Fruit fly (Drosophila melanogaster): ENCODE measurements around the gene Diedel.

Diedel gene

dm6 chr3R:29479922-29480321, 13.7 kb upstream of the Diedel start (continued):
- TF ChIP-seq CG16815 (GFP tag; optimal IDR thresholded peaks at IDR 0.05) (no peak), Lhr (GFP tag; optimal IDR thresholded peaks at IDR 0.05) (peak; percentile 24), Ptx1 (GFP tag; IDR thresholded peaks at IDR 0.05) (no peak), CG18011 (GFP tag; optimal IDR thresholded peaks at IDR 0.05) (no peak), sd (tag; optimal IDR thresholded peaks at IDR 0.05) (peak; percentile 65), MESR4 (GFP tag; optimal IDR thresholded peaks at IDR 0.05) (no peak), bcd (GFP tag; optimal IDR thresholded peaks at IDR 0.05) (no peak), CG12104 (GFP tag; optimal IDR thresholded peaks at IDR 0.05) (no peak), HLHmδ (GFP tag; optimal IDR thresholded peaks at IDR 0.05) (no peak), hbn (GFP tag; IDR thresholded peaks at IDR 0.05; ENCODE audit: partially characterized antibody) (no peak), Asciz (GFP tag; optimal IDR thresholded peaks at IDR 0.05) (peak; percentile 56), CG2889 (GFP tag; IDR thresholded peaks at IDR 0.05) (no peak), MTF-1 (GFP tag; optimal IDR thresholded peaks at IDR 0.05; ENCODE audit: borderline replicate concordance) (peak; percentile 45), CG15514 (GFP tag; optimal IDR thresholded peaks at IDR 0.05) (peak; percentile 23), slp2 (GFP tag; optimal IDR thresholded peaks at IDR 0.05) (no peak), Neu2 (GFP tag; optimal IDR thresholded peaks at IDR 0.05; ENCODE audit: borderline replicate concordance) (no peak), run (tag; optimal IDR thresholded peaks at IDR 0.05) (no peak), slbo (GFP tag; IDR thresholded peaks at IDR 0.05) (no peak), fd102C (GFP tag; optimal IDR thresholded peaks at IDR 0.05) (no peak), CHES-1-like (GFP tag; optimal IDR thresholded peaks at IDR 0.05) (no peak), dan (GFP tag; IDR thresholded peaks at IDR 0.05) (no peak), jumu (GFP tag; optimal IDR thresholded peaks at IDR 0.05) (no peak), CG12071 (GFP tag; optimal IDR thresholded peaks at IDR 0.05) (peak; percentile 27), aop (GFP tag; IDR thresholded peaks at IDR 0.05) (no peak), Hmr (GFP tag; optimal IDR thresholded peaks at IDR 0.05) (peak; percentile 42), BtbVII (GFP tag; optimal IDR thresholded peaks at IDR 0.05) (peak; percentile 53), pb (GFP tag; optimal IDR thresholded peaks at IDR 0.05) (no peak), CG8765 (GFP tag; IDR thresholded peaks at IDR 0.05) (no peak), gce (GFP tag; IDR thresholded peaks at IDR 0.05) (no peak), CG4854 (GFP tag; optimal IDR thresholded peaks at IDR 0.05) (peak; percentile 10), unpg (GFP tag; optimal IDR thresholded peaks at IDR 0.05) (peak; percentile 20), shn (GFP tag; optimal IDR thresholded peaks at IDR 0.05) (no peak), CG1233 (GFP tag; optimal IDR thresholded peaks at IDR 0.05) (peak; percentile 53), CG4707 (GFP tag; optimal IDR thresholded peaks at IDR 0.05) (peak; percentile 12), pzg (GFP tag; optimal IDR thresholded peaks at IDR 0.05) (no peak), corto (GFP tag; optimal IDR thresholded peaks at IDR 0.05) (no peak), CG8281 (tag; optimal IDR thresholded peaks at IDR 0.05) (peak; percentile 34), CG2202 (tag; optimal IDR thresholded peaks at IDR 0.05) (peak; percentile 12), CG17361 (GFP tag; IDR thresholded peaks at IDR 0.05) (no peak), trh (GFP tag; optimal IDR thresholded peaks at IDR 0.05) (no peak), Drgx (GFP tag; IDR thresholded peaks at IDR 0.05) (no peak), kni (GFP tag; optimal IDR thresholded peaks at IDR 0.05) (no peak), Side (GFP tag; optimal IDR thresholded peaks at IDR 0.05) (no peak), Meics (GFP tag; optimal IDR thresholded peaks at IDR 0.05) (no peak), Dip2 (GFP tag; IDR thresholded peaks at IDR 0.05) (no peak), CG11560 (tag; IDR thresholded peaks at IDR 0.05) (no peak), CG4328 (GFP tag; optimal IDR thresholded peaks at IDR 0.05) (no peak), CG16779 (GFP tag; IDR thresholded peaks at IDR 0.05) (no peak), Kr (GFP tag; optimal IDR thresholded peaks at IDR 0.05) (no peak), wdn (GFP tag; IDR thresholded peaks at IDR 0.05) (no peak), schlank (tag; optimal IDR thresholded peaks at IDR 0.05) (peak; percentile 20)
